Worm (Caenorhabditis elegans): ENCODE results near the gene nhr-71.

The nhr-71 gene

DNA sequence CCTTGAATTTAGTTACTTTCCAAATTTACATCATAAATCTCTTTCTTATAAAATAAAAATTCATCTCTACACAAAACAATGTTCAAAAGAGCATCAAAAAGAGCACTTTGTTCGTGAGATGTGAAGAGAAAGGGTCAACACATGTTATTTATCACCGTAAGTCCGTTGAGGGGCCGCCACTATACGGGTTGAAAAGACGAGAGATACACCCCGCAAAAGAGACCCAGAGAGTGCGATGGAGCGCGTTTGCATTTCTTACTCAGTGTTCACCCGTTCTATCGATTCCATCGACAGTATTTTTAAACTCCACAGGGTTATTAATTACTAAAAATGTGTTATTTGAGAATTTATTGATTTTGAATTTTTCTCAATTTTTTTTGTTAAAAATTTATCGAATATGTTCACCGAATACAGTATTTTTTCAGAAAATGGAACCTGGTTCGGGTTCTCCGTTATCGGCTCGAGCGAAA, 20.2 kb upstream of the nhr-71 start, which contains the start of gene pix-1 (continued):
- TF ChIP-seq snpc-4 (tag; optimal IDR thresholded peaks at IDR 0.05) (no peak), dmd-8 (GFP tag; IDR thresholded peaks at IDR 0.05) (no peak), zfp-2 (tag; optimal IDR thresholded peaks at IDR 0.05) (no peak), ama-1 (optimal IDR thresholded peaks at IDR 0.05) (no peak), mxl-2 (GFP tag; conservative IDR thresholded peaks at IDR 0.05) (no peak), rbr-2 (tag; optimal IDR thresholded peaks at IDR 0.05) (peak; percentile 66), zip-2 (tag; optimal IDR thresholded peaks at IDR 0.05) (no peak), unc-130 (GFP tag; optimal IDR thresholded peaks at IDR 0.05) (no peak), Y105C5A.15 (GFP tag; IDR thresholded peaks at IDR 0.05) (no peak), aha-1 (tag) (peak; percentile 95), php-3 (GFP tag; IDR thresholded peaks at IDR 0.05) (no peak), ceh-44 (GFP tag; IDR thresholded peaks at IDR 0.05) (no peak), spr-1 (tag; optimal IDR thresholded peaks at IDR 0.05) (no peak), spr-3 (GFP tag; optimal IDR thresholded peaks at IDR 0.05) (no peak), F10B5.3 (tag; optimal IDR thresholded peaks at IDR 0.05) (peak; percentile 47), nhr-6 (tag; optimal IDR thresholded peaks at IDR 0.05) (peak; percentile 6), daf-16 (GFP tag; optimal IDR thresholded peaks at IDR 0.05) (peak in 1 of 2 experiments; percentile 79), daf-16 (tag; optimal IDR thresholded peaks at IDR 0.05) (peak; percentile 71), R02D3.7 (tag; optimal IDR thresholded peaks at IDR 0.05) (no peak), mes-2 (tag; optimal IDR thresholded peaks at IDR 0.05; ENCODE audit: poor library complexity, severe bottlenecking) (no peak), ceh-20 (GFP tag; IDR thresholded peaks at IDR 0.05) (no peak), fkh-10 (GFP tag; optimal IDR thresholded peaks at IDR 0.05) (peak; percentile 11), ztf-7 (tag; optimal IDR thresholded peaks at IDR 0.05) (peak; percentile 15), nhr-76 (tag; optimal IDR thresholded peaks at IDR 0.05) (no peak), nhr-77 (tag; optimal IDR thresholded peaks at IDR 0.05) (peak; percentile 49), hlh-11 (tag; optimal IDR thresholded peaks at IDR 0.05) (peak; percentile 81), nhr-111 (GFP tag; optimal IDR thresholded peaks at IDR 0.05) (no peak), T20F7.1 (GFP tag; optimal IDR thresholded peaks at IDR 0.05) (no peak), saeg-2 (GFP tag; IDR thresholded peaks at IDR 0.05) (no peak), nhr-11 (tag; optimal IDR thresholded peaks at IDR 0.05) (peak; percentile 49), jun-1 (tag; optimal IDR thresholded peaks at IDR 0.05) (no peak), nhr-28 (tag; optimal IDR thresholded peaks at IDR 0.05) (peak; percentile 31), Y75B8A.6 (GFP tag; IDR thresholded peaks at IDR 0.05) (no peak), F44E2.7 (GFP tag; IDR thresholded peaks at IDR 0.05) (no peak), ceh-82 (tag; optimal IDR thresholded peaks at IDR 0.05) (no peak), vab-7 (GFP tag; IDR thresholded peaks at IDR 0.05) (no peak), Y5F2A.4 (GFP tag; optimal IDR thresholded peaks at IDR 0.05) (no peak), daf-19 (GFP tag; conservative IDR thresholded peaks at IDR 0.05) (no peak), dmd-9 (GFP tag; IDR thresholded peaks at IDR 0.05) (no peak), ctbp-1 (GFP tag; IDR thresholded peaks at IDR 0.05) (no peak), F49E8.2 (tag; optimal IDR thresholded peaks at IDR 0.05; ENCODE audit: borderline replicate concordance) (no peak), ZK337.2 (GFP tag; IDR thresholded peaks at IDR 0.05) (no peak), nhr-102 (tag; optimal IDR thresholded peaks at IDR 0.05) (no peak), ceh-62 (tag; optimal IDR thresholded peaks at IDR 0.05) (no peak), gei-8 (GFP tag; optimal IDR thresholded peaks at IDR 0.05) (no peak), tag-97 (GFP tag; IDR thresholded peaks at IDR 0.05) (no peak), aly-2 (tag; optimal IDR thresholded peaks at IDR 0.05) (no peak), nhr-41 (GFP tag; IDR thresholded peaks at IDR 0.05) (no peak), fos-1 (tag; optimal IDR thresholded peaks at IDR 0.05) (no peak), zag-1 (tag; optimal IDR thresholded peaks at IDR 0.05) (no peak), D1046.2 (GFP tag; IDR thresholded peaks at IDR 0.05) (no peak), ces-1 (GFP tag; optimal IDR thresholded peaks at IDR 0.05) (no peak), egl-27 (tag; optimal IDR thresholded peaks at IDR 0.05) (no peak), snpc-1.2 (GFP tag; IDR thresholded peaks at IDR 0.05) (no peak)

Measured in whole organism, L4 larva.